Worm (Caenorhabditis elegans) whole organism, L1 larva: ENCODE results near the gene H03E18.2.

Experiments used
- ama-1 ChIP-seq: fragments of 150-350 bp; optimal IDR thresholded peaks from 2 replicates; lab custom pipeline; 2014
- ceh-90 ChIP-seq: sonication (generic microtip); optimal IDR thresholded peaks from 2 replicates; lab custom pipeline; 2016; ENCODE audit warnings: missing genetic modification characterization, missing compliant biosample characterization
- ces-1 ChIP-seq: fragments of 150-350 bp; optimal IDR thresholded peaks from 2 replicates; lab custom pipeline; 2014; ENCODE audit warnings: missing biosample characterization, missing genetic modification reagents, missing genetic modification characterization
- elt-2 ChIP-seq: sonication (generic microtip); optimal IDR thresholded peaks from 2 replicates; lab custom pipeline; 2016; ENCODE audit warnings: missing genetic modification characterization, mild to moderate bottlenecking, inconsistent platforms, missing compliant biosample characterization, missing genetic modification reagents
- lin-39 ChIP-seq: fragments of 150-350 bp; optimal IDR thresholded peaks from 2 replicates; lab custom pipeline; 2014; ENCODE audit warnings: missing biosample characterization, missing genetic modification reagents, missing genetic modification characterization
- mdl-1 ChIP-seq, 2 experiments: fragments of 150-350 bp; optimal IDR thresholded peaks; 2 replicates each; lab custom pipeline; 2014 to 2017; ENCODE audit warnings: missing biosample characterization in 2 of 2, missing genetic modification characterization in 2 of 2, inconsistent platforms in 1 of 2
- mef-2 ChIP-seq: fragments of 150-350 bp; optimal IDR thresholded peaks from 2 replicates; lab custom pipeline; 2014; ENCODE audit warnings: missing biosample characterization, missing genetic modification characterization
- mep-1 ChIP-seq: fragments of 150-350 bp; optimal IDR thresholded peaks from 2 replicates; lab custom pipeline; 2014; ENCODE audit warnings: missing biosample characterization, missing genetic modification characterization
- nhr-12 ChIP-seq: sonication (generic microtip); optimal IDR thresholded peaks from 2 replicates; lab custom pipeline; 2017; ENCODE audit warnings: missing biosample characterization, missing genetic modification characterization
- nhr-28 ChIP-seq: fragments of 150-350 bp; optimal IDR thresholded peaks from 2 replicates; lab custom pipeline; 2014; ENCODE audit warnings: missing biosample characterization, missing genetic modification characterization
- snu-23 ChIP-seq: sonication (generic microtip); optimal IDR thresholded peaks from 2 replicates; lab custom pipeline; 2016; ENCODE audit warnings: missing genetic modification characterization, missing compliant biosample characterization
- ztf-11 ChIP-seq, 2 experiments: sonication (generic microtip); optimal IDR thresholded peaks; 2 replicates each; lab custom pipeline; 2016 to 2017; ENCODE audit warnings: missing genetic modification characterization in 2 of 2, missing biosample characterization in 1 of 2, missing compliant biosample characterization in 1 of 2

- no peak for TF ChIP-seq elt-2 (tag; lab: Kevin White, UChicago)
- TF ChIP-seq mep-1 (tag; lab: Kevin White, UChicago) = no peak
- no peak for TF ChIP-seq mef-2 (tag; lab: Kevin White, UChicago)
- no peak for TF ChIP-seq ztf-11 (tag; optimal IDR thresholded peaks at IDR 0.05; lab: Kevin White, UChicago)
- TF ChIP-seq ces-1 (GFP tag; lab: Kevin White, UChicago) = no peak
- TF ChIP-seq lin-39 (tag; lab: Kevin White, UChicago) = no peak
- no peak for TF ChIP-seq snu-23 (GFP tag; lab: Kevin White, UChicago)
- TF ChIP-seq ceh-90 = no peak
- TF ChIP-seq nhr-12 (tag; lab: Kevin White, UChicago) = no peak
- no peak for TF ChIP-seq nhr-28 (tag; lab: Kevin White, UChicago)
- TF ChIP-seq mdl-1 (tag; optimal IDR thresholded peaks at IDR 0.05; lab: Kevin White, UChicago) = no peak
- no peak for TF ChIP-seq ama-1 (lab: Kevin White, UChicago)
Measured at ce11 chrX:8489415-8489814, 30.9 kb downstream of the H03E18.2 start.
